Fruit fly (Drosophila melanogaster): ENCODE results near the gene CG14262.

CG14262 gene

dm6 chr3R:27244742-27245400, 20.4 kb downstream of the CG14262 start, which contains the start of gene CG18766 (continued):
- TF ChIP-seq pros (GFP tag; optimal IDR thresholded peaks at IDR 0.05) (peak; percentile 4), slbo (GFP tag; IDR thresholded peaks at IDR 0.05) (peak; percentile 61), h (optimal IDR thresholded peaks at IDR 0.05) (no peak), CG2712 (tag; optimal IDR thresholded peaks at IDR 0.05) (no peak), Blimp-1 (GFP tag; optimal IDR thresholded peaks at IDR 0.05) (no peak), Ets97D (GFP tag; optimal IDR thresholded peaks at IDR 0.05) (peak; percentile 61), lab (GFP tag; optimal IDR thresholded peaks at IDR 0.05) (no peak), CG6272 (GFP tag; IDR thresholded peaks at IDR 0.05) (no peak), CG9797 (GFP tag; optimal IDR thresholded peaks at IDR 0.05) (peak; percentile 18), jumu (GFP tag; optimal IDR thresholded peaks at IDR 0.05) (peak; percentile 15), Dp (GFP tag; optimal IDR thresholded peaks at IDR 0.05) (peak; percentile 81), ERR (GFP tag; optimal IDR thresholded peaks at IDR 0.05) (peak; percentile 45), HmgD (GFP tag; optimal IDR thresholded peaks at IDR 0.05) (peak; percentile 86), Xbp1 (GFP tag; optimal IDR thresholded peaks at IDR 0.05) (peak; percentile 25), CG5245 (GFP tag; optimal IDR thresholded peaks at IDR 0.05) (no peak), peb (GFP tag; IDR thresholded peaks at IDR 0.05) (0 out of 2 replicates have a peak, but pooled peaks have one; percentile 15), luna (GFP tag; optimal IDR thresholded peaks at IDR 0.05) (peak; percentile 9), Hsf (GFP tag; optimal IDR thresholded peaks at IDR 0.05) (peak; percentile 27), stwl (tag; optimal IDR thresholded peaks at IDR 0.05) (peak; percentile 33), Stat92E (GFP tag; optimal IDR thresholded peaks at IDR 0.05) (peak in 1 of 3 experiments; percentile 32), hkb (optimal IDR thresholded peaks at IDR 0.05) (peak; percentile 55), hkb (GFP tag; IDR thresholded peaks at IDR 0.05) (no peak), Xrp1 (GFP tag; IDR thresholded peaks at IDR 0.05) (peak; percentile 17; the same call in 1 of the 2 replicates), CG3995 (GFP tag; optimal IDR thresholded peaks at IDR 0.05) (peak; percentile 31), sqz (GFP tag; optimal IDR thresholded peaks at IDR 0.05) (no peak), CG9437 (GFP tag; optimal IDR thresholded peaks at IDR 0.05) (peak; percentile 95), Ets65A (GFP tag) (peak; percentile 41), crp (GFP tag; optimal IDR thresholded peaks at IDR 0.05) (peak in 1 of 2 experiments; percentile 20), crol (GFP tag; IDR thresholded peaks at IDR 0.05) (peak; percentile 68), CG6854 (GFP tag; optimal IDR thresholded peaks at IDR 0.05) (peak; percentile 11), HmgZ (tag; optimal IDR thresholded peaks at IDR 0.05) (peak; percentile 88), al (GFP tag; IDR thresholded peaks at IDR 0.05) (no peak), gce (GFP tag; IDR thresholded peaks at IDR 0.05) (0 out of 3 replicates have a peak, but pooled peaks have one; percentile 13), E2f2 (GFP tag; IDR thresholded peaks at IDR 0.05) (peak; percentile 92), Side (GFP tag; optimal IDR thresholded peaks at IDR 0.05) (peak; percentile 36), Camta (GFP tag; optimal IDR thresholded peaks at IDR 0.05) (peak; percentile 13), E2f1 (GFP tag; IDR thresholded peaks at IDR 0.05) (0 out of 2 replicates have a peak, but pooled peaks have one; percentile 20), CG17186 (GFP tag; optimal IDR thresholded peaks at IDR 0.05) (peak; percentile 84), mam (GFP tag; optimal IDR thresholded peaks at IDR 0.05) (peak; percentile 54), CG1832 (GFP tag; optimal IDR thresholded peaks at IDR 0.05) (peak; percentile 98), CG42726 (GFP tag; IDR thresholded peaks at IDR 0.05; ENCODE audit: partially characterized antibody) (peak; percentile 71; the same call in 1 of the 2 replicates), CG12236 (GFP tag; optimal IDR thresholded peaks at IDR 0.05) (no peak), CG8290 (GFP tag; optimal IDR thresholded peaks at IDR 0.05) (peak; percentile 8), CG8290 (tag; optimal IDR thresholded peaks at IDR 0.05) (peak in 1 of 2 experiments; percentile 67), CG13287 (GFP tag; IDR thresholded peaks at IDR 0.05; ENCODE audit: partially characterized antibody) (peak; percentile 47; the same call in 1 of the 2 replicates), CG6175 (GFP tag; IDR thresholded peaks at IDR 0.05) (0 out of 3 replicates have a peak, but pooled peaks have one; percentile 41), CG12104 (GFP tag; optimal IDR thresholded peaks at IDR 0.05) (no peak), CG30431 (GFP tag; optimal IDR thresholded peaks at IDR 0.05) (no peak), oc (tag; optimal IDR thresholded peaks at IDR 0.05) (no peak), ind (GFP tag; optimal IDR thresholded peaks at IDR 0.05) (peak; percentile 26)
